Fruit fly (Drosophila melanogaster) whole organism: ENCODE measurements around the gene Frq1.

ENCODE experiments used
- Dll ChIP-seq: fragments of >200 bp; optimal IDR thresholded peaks from 2 replicates; lab custom pipeline; 2017
- EcR ChIP-seq, 2 experiments: fragments of >200 bp; optimal IDR thresholded peaks; 2 replicates each; lab custom pipeline; 2017; ENCODE audit warnings: missing biosample characterization in 2 of 2, missing genetic modification characterization in 2 of 2, missing genetic modification reagents in 2 of 2
- pan ChIP-seq: fragments of >200 bp; optimal IDR thresholded peaks from 2 replicates; lab custom pipeline; 2017
- psq ChIP-seq: fragments of >200 bp; optimal IDR thresholded peaks from 2 replicates; lab custom pipeline; 2017
- usp ChIP-seq: fragments of >200 bp; optimal IDR thresholded peaks from 2 replicates; lab custom pipeline; 2017; ENCODE audit warnings: missing biosample characterization, missing genetic modification characterization, mixed read lengths

DNA sequence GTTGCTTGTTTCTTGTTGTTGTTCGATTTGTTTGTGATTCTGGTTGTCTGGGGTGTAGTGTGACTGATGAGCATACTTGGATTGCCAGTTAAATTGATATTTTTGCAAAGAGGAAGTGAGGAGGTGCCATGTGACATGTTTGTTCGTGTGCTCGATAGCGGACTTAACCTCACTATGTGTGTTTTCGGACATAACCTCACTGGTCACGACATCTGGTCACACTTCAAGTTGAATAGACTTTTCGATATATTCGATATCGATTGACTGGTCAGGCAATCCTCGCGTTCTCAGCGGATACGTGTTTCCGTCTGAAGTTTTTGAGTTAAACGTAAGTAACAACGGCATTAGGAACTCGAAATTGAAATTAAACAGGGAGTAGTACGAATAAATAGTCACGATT is 46.5 kb upstream of the Frq1 start:
- TF ChIP-seq psq (lab: Kevin White, UChicago) (no peak), Dll (lab: Kevin White, UChicago) (no peak), pan (lab: Kevin White, UChicago) (no peak), EcR (GFP tag; optimal IDR thresholded peaks at IDR 0.05; lab: Kevin White, UChicago) (no peak), usp (no peak)
